Worm (Caenorhabditis elegans): ENCODE measurements around the gene znf-474.

DNA sequence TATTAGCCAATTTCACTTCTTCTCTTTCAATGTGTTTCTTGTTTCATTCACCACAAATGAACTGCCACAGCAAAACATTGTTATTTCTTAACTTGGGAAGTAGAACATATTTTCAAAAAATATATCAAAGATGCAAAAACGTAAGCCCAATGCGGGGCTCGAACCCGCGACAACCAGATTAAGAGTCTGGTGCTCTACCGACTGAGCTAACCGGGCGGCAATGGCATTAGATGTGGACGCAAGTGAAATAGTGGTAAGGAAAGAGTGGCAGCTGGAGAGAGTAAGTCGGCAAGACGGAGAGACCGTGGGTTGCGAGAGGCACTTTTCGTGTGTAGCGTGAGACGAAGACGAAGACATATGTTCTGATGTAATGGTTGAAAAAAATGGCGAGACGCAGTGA, 43.7 kb upstream of the znf-474 start:
- TF ChIP-seq dao-5 (tag; optimal IDR thresholded peaks at IDR 0.05) (peak; percentile 56), him-1 (tag; optimal IDR thresholded peaks at IDR 0.05) (peak; percentile 89), W03F9.2 (tag; optimal IDR thresholded peaks at IDR 0.05) (peak; percentile 8)

All from whole organism, L4/young adult.